Worm (Caenorhabditis elegans): ENCODE measurements around the gene nhr-243.

nhr-243 gene

DNA sequence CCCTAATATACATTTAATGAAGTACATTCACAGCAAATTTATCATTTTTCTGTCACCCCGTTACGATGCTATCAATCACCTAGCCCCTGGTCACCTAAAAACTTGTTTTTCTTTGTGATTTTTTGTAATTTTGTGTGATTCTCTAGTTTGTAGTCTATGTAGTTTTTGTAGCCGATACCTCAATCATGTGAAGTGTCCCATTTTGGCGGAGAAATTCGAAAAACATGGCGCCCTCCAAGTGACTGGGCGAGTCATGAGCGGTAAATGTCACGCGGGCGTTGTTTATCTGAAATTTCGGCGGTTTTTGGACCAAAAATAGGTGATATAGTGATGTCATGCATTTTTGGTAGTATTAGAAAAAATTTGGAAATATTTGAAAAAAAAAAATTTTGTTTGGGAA, 30.4 kb upstream of the nhr-243 start:
- no peak for TF ChIP-seq mab-5 (tag; optimal IDR thresholded peaks at IDR 0.05)
- no peak for TF ChIP-seq nhr-12 (tag; optimal IDR thresholded peaks at IDR 0.05)
- TF ChIP-seq elt-1 (tag; optimal IDR thresholded peaks at IDR 0.05; ENCODE audit: borderline replicate concordance, insufficient read depth) = no peak
- no peak for TF ChIP-seq cnd-1 (tag; optimal IDR thresholded peaks at IDR 0.05)
- TF ChIP-seq nhr-2 (tag; optimal IDR thresholded peaks at IDR 0.05) = no peak
- TF ChIP-seq bed-3 (GFP tag; optimal IDR thresholded peaks at IDR 0.05) = no peak
- no peak for TF ChIP-seq unc-62 (GFP tag; optimal IDR thresholded peaks at IDR 0.05)
- TF ChIP-seq pha-4 (tag; optimal IDR thresholded peaks at IDR 0.05) = no peak
- TF ChIP-seq snpc-4 (tag; optimal IDR thresholded peaks at IDR 0.05) = no peak
- TF ChIP-seq zip-8 (tag; optimal IDR thresholded peaks at IDR 0.05) = no peak
- no peak for TF ChIP-seq ces-1 (GFP tag; optimal IDR thresholded peaks at IDR 0.05)
- TF ChIP-seq tbx-8 (GFP tag; optimal IDR thresholded peaks at IDR 0.05) = no peak
- TF ChIP-seq M03D4.4 (tag; optimal IDR thresholded peaks at IDR 0.05) = no peak
- TF ChIP-seq nhr-28 (tag; optimal IDR thresholded peaks at IDR 0.05) = no peak
- no peak for TF ChIP-seq unc-39 (tag; optimal IDR thresholded peaks at IDR 0.05)
- TF ChIP-seq sptf-1 (tag; optimal IDR thresholded peaks at IDR 0.05) = no peak
- no peak for TF ChIP-seq sem-2 (GFP tag; optimal IDR thresholded peaks at IDR 0.05)
- no peak for TF ChIP-seq ceh-83 (GFP tag; optimal IDR thresholded peaks at IDR 0.05)

DNA sequence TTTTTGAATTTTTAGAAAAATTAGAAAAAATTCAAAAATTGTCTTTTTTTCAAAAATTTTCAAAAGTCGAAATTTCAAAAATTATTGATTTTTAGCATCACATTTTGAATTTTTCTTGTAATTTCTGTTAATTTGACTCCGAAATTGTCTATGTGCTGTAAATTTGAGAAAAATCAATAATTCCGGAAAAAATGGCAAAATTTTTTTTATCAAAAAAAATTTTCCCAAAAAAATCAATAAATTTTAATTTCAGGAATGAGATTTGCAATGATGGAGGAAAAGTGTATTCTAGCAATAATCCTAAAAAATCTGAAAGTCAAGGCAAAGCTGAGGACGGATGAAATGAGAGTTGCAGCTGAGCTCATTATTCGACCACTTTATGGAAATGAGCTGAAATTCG, 17.1 kb upstream of the nhr-243 start:
- no peak for TF ChIP-seq elt-3 (tag; optimal IDR thresholded peaks at IDR 0.05)
- no peak for TF ChIP-seq lin-32 (GFP tag; optimal IDR thresholded peaks at IDR 0.05)
- TF ChIP-seq ceh-39 (tag; optimal IDR thresholded peaks at IDR 0.05) = no peak
- TF ChIP-seq nhr-76 (tag; optimal IDR thresholded peaks at IDR 0.05) = no peak
- no peak for TF ChIP-seq sem-2 (GFP tag; optimal IDR thresholded peaks at IDR 0.05)
- no peak for TF ChIP-seq tbx-8 (GFP tag; optimal IDR thresholded peaks at IDR 0.05)
- TF ChIP-seq cnd-1 (tag; optimal IDR thresholded peaks at IDR 0.05) = no peak
- TF ChIP-seq unc-120 (tag; optimal IDR thresholded peaks at IDR 0.05; ENCODE audit: poor library complexity, severe bottlenecking) = no peak

DNA sequence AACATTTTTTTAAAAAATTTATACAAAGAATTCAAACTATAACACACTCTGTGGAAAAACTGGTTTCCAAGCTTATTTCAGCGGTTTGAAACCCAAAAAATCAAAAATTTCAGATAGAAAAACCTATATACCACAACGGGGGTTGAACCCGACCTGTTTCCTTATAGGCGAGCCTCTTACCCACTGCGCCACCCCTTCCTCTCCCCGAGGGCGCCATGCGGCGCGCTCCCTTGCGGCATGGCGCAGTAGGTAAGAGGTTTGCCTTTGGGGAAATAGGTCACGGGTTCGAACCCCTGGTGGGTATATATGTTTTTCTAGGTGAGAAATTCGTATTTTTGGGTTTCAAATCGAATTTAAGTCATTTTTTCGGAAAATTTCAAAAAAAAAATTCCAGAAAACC, 12.8 kb upstream of the nhr-243 start:
- no peak for TF ChIP-seq nhr-2 (tag; optimal IDR thresholded peaks at IDR 0.05)
- TF ChIP-seq flh-1 (GFP tag; optimal IDR thresholded peaks at IDR 0.05) = no peak
- TF ChIP-seq ham-2 (GFP tag; optimal IDR thresholded peaks at IDR 0.05) = no peak
- no peak for TF ChIP-seq mls-2 (tag; optimal IDR thresholded peaks at IDR 0.05)
- no peak for TF ChIP-seq pha-4 (tag; optimal IDR thresholded peaks at IDR 0.05)

DNA sequence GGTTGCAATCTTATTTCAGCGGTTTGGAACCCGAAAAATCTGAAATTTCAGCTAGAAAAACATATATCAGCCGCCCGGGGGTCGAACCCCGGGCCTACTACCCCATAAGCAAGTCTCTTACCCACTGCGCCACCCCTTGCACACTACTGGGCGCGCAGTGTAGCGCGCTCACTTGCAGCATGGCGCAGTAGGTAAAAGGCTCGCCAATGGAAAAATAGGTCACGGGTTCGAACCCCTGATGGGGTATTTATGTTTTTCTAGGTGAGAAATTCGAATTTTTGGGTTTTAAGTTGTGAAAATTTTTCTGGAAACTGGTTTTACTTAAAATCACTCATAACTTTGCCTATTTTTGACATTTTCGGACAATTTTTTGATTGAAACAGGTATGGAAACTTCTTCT, 12.2 kb upstream of the nhr-243 start:
- TF ChIP-seq nhr-2 (tag; optimal IDR thresholded peaks at IDR 0.05) (no peak), zip-8 (tag; optimal IDR thresholded peaks at IDR 0.05) (no peak), nhr-76 (tag; optimal IDR thresholded peaks at IDR 0.05) (no peak), elt-3 (tag; optimal IDR thresholded peaks at IDR 0.05) (no peak), M03D4.4 (tag; optimal IDR thresholded peaks at IDR 0.05) (no peak), drap-1 (GFP tag; optimal IDR thresholded peaks at IDR 0.05) (no peak), ceh-83 (GFP tag; optimal IDR thresholded peaks at IDR 0.05) (no peak), mab-5 (tag; optimal IDR thresholded peaks at IDR 0.05) (no peak), tbx-8 (GFP tag; optimal IDR thresholded peaks at IDR 0.05) (no peak), flh-1 (GFP tag; optimal IDR thresholded peaks at IDR 0.05) (no peak), mls-2 (tag; optimal IDR thresholded peaks at IDR 0.05) (no peak), blmp-1 (tag; optimal IDR thresholded peaks at IDR 0.05) (no peak), elt-1 (tag; optimal IDR thresholded peaks at IDR 0.05; ENCODE audit: borderline replicate concordance, insufficient read depth) (no peak), pha-4 (tag; optimal IDR thresholded peaks at IDR 0.05) (no peak), lin-32 (GFP tag; optimal IDR thresholded peaks at IDR 0.05) (no peak)

DNA sequence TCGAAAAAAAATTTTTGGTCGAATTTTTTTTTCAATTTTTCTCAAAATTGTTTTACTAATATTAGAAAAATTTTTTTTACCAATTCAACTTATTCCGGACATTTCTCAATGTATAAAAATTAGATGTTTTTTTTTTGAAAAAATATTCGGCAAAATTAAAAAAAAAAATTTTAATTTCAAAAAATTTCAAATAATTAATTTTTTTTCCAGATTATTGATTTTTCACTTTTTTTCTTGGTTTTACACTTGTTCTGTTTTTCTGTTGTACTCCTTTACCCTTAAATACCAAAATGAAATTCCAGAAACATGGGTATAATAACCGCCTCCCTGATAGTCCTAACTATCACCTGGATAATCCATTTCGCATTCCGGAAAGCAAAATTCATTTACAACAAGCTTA, 11.4 kb upstream of the nhr-243 start, which contains the start of gene cyp-42A1:
TSS of gene cyp-42A1 (plus strand) at position 301 of the 400 bp plus-strand sequence.
- TF ChIP-seq nhr-12 (tag; optimal IDR thresholded peaks at IDR 0.05) (no peak), mab-5 (tag; optimal IDR thresholded peaks at IDR 0.05) (no peak), pha-4 (tag; optimal IDR thresholded peaks at IDR 0.05) (no peak), tbx-8 (GFP tag; optimal IDR thresholded peaks at IDR 0.05) (no peak), ceh-39 (tag; optimal IDR thresholded peaks at IDR 0.05) (no peak), unc-39 (tag; optimal IDR thresholded peaks at IDR 0.05) (no peak), sem-2 (GFP tag; optimal IDR thresholded peaks at IDR 0.05) (no peak), snpc-4 (tag; optimal IDR thresholded peaks at IDR 0.05) (no peak), lin-32 (GFP tag; optimal IDR thresholded peaks at IDR 0.05) (no peak), sptf-1 (tag; optimal IDR thresholded peaks at IDR 0.05) (no peak), blmp-1 (tag; optimal IDR thresholded peaks at IDR 0.05) (no peak), lin-13 (tag; optimal IDR thresholded peaks at IDR 0.05) (no peak), ztf-11 (tag; optimal IDR thresholded peaks at IDR 0.05) (no peak), bed-3 (GFP tag; optimal IDR thresholded peaks at IDR 0.05) (no peak), mls-2 (tag; optimal IDR thresholded peaks at IDR 0.05) (no peak), M03D4.4 (tag; optimal IDR thresholded peaks at IDR 0.05) (no peak), ceh-83 (GFP tag; optimal IDR thresholded peaks at IDR 0.05) (no peak), lsy-2 (tag; optimal IDR thresholded peaks at IDR 0.05) (no peak)
